Fruit fly (Drosophila melanogaster) S2 (cell line): ENCODE results near the gene CG12171.

ENCODE experiments used
- CG8478 ChIP-seq: fragments of >200 bp; optimal IDR thresholded peaks from 2 replicates; lab custom pipeline; 2018
- CTCF ChIP-seq, 2 experiments: fragments of >200 bp; optimal IDR thresholded peaks; 2 replicates each; lab custom pipeline; 2018

DNA sequence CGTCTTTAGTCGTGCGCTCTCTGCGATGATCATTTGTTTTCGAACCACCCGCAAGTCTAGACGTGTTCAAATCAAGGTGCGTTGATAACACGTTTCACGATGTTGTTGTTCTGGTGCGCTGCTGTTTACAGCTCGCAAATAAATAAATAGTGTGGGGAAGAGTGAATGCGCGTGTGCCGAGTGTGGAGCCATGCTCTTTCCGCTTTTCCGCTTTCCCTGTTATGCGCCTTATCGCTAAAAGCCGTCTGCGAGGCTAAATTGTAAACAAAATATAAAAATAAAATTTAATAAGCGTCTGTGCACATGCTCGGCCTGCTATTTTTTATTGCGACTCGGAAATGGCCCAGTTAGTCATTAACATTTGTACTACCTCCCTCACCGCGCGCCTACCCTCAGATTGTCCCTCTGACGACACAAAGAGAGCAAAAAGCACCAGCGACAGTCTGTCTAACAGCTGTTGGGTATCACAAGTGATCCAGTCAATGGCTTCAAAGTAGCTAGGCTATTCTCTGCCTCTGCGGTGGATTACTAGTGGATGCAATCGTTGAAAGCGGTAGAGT lies 39.3 kb downstream of the CG12171 start:
- no peak for TF ChIP-seq CG8478 (lab: Kevin White, UChicago)
- TF ChIP-seq CTCF (optimal IDR thresholded peaks at IDR 0.05; lab: Kevin White, UChicago): no peak
